Fruit fly (Drosophila melanogaster) whole organism, embryonic: ENCODE measurements around the gene Sse.

Experiments used
- B-H2 ChIP-seq: fragments of 200-800 bp; sonication (Bioruptor generic); optimal IDR thresholded peaks from 2 replicates; lab custom pipeline; 2018; ENCODE audit warnings: missing biosample characterization, mild to moderate bottlenecking, missing genetic modification characterization
- Blimp-1 ChIP-seq: fragments of 200-800 bp; sonication (Bioruptor generic); optimal IDR thresholded peaks from 3 replicates; lab custom pipeline; 2018; ENCODE audit warnings: missing biosample characterization, missing genetic modification characterization, mild to moderate bottlenecking, moderate library complexity, missing genetic modification reagents
- C15 ChIP-seq: fragments of 200-800 bp; sonication (Bioruptor generic); IDR thresholded peaks from 3 replicates; pipeline ENCODE4 v1.3.6; 2022; ENCODE audit warnings: missing biosample characterization, missing genetic modification characterization
- CG10147 ChIP-seq: fragments of 200-800 bp; sonication (Bioruptor generic); optimal IDR thresholded peaks from 2 replicates; lab custom pipeline; 2019; ENCODE audit warnings: missing biosample characterization, mild to moderate bottlenecking, missing genetic modification characterization, moderate library complexity
- CG11696 ChIP-seq: fragments of 200-800 bp; sonication (Bioruptor generic); IDR thresholded peaks from 2 replicates; pipeline ENCODE4 v1.3.6; 2022; ENCODE audit warnings: missing biosample characterization, missing genetic modification characterization
- CG12071 ChIP-seq: fragments of 200-800 bp; sonication (Bioruptor generic); optimal IDR thresholded peaks from 3 replicates; lab custom pipeline; 2018; ENCODE audit warnings: missing biosample characterization, mild to moderate bottlenecking, missing genetic modification characterization
- CG13894 ChIP-seq: fragments of 200-800 bp; sonication (Bioruptor generic); optimal IDR thresholded peaks from 3 replicates; lab custom pipeline; 2018; ENCODE audit warnings: missing biosample characterization, mild to moderate bottlenecking, missing genetic modification characterization, moderate library complexity
- CG15479 ChIP-seq: fragments of 200-800 bp; sonication (Bioruptor generic); optimal IDR thresholded peaks from 3 replicates; lab custom pipeline; 2019; ENCODE audit warnings: missing biosample characterization, mild to moderate bottlenecking, missing genetic modification characterization, moderate library complexity
- CG31441 ChIP-seq: fragments of 200-800 bp; sonication (Bioruptor generic); IDR thresholded peaks from 2 replicates; pipeline ENCODE4 v1.3.6; 2022; ENCODE audit warnings: missing biosample characterization, missing genetic modification characterization
- CG4360 ChIP-seq: fragments of 200-800 bp; sonication (Bioruptor generic); IDR thresholded peaks from 2 replicates; pipeline ENCODE4 v1.3.6; 2022; ENCODE audit warnings: missing biosample characterization, missing genetic modification characterization
- CG5245 ChIP-seq: fragments of 200-800 bp; sonication (Bioruptor generic); optimal IDR thresholded peaks from 3 replicates; lab custom pipeline; 2016; ENCODE audit warnings: missing biosample characterization, missing genetic modification characterization
- CG6791 ChIP-seq: fragments of 200-800 bp; sonication (Bioruptor generic); IDR thresholded peaks from 3 replicates; pipeline ENCODE4 v1.3.6; 2022; ENCODE audit warnings: missing biosample characterization, missing genetic modification characterization; ENCODE audit not compliant: partially characterized antibody
- CG7271 ChIP-seq: fragments of 200-800 bp; sonication (Bioruptor generic); optimal IDR thresholded peaks from 2 replicates; lab custom pipeline; 2018; ENCODE audit warnings: missing biosample characterization, mild to moderate bottlenecking, missing genetic modification characterization, moderate library complexity
- D ChIP-seq, 2 experiments: fragments of 200-800 bp in 1 of 2; fragments of >200 bp in 1 of 2; sonication (Bioruptor generic) in 1 of 2; optimal IDR thresholded peaks; 2 replicates in 1 of 2; 3 replicates in 1 of 2; lab custom pipeline; 2017; ENCODE audit warnings: mild to moderate bottlenecking in 1 of 2, missing biosample characterization in 1 of 2, missing genetic modification characterization in 1 of 2, missing genetic modification reagents in 1 of 2
- Deaf1 ChIP-seq: fragments of 200-800 bp; optimal IDR thresholded peaks from 3 replicates; lab custom pipeline; 2019; ENCODE audit warnings: missing biosample characterization, mild to moderate bottlenecking, missing genetic modification characterization, moderate library complexity
- Dip3 ChIP-seq: fragments of 200-800 bp; sonication (Bioruptor generic); optimal IDR thresholded peaks from 3 replicates; lab custom pipeline; 2016; ENCODE audit warnings: missing biosample characterization, missing genetic modification characterization
- Fer2 ChIP-seq: fragments of 200-800 bp; sonication (Bioruptor generic); optimal IDR thresholded peaks from 2 replicates; lab custom pipeline; 2018; ENCODE audit warnings: missing biosample characterization, mild to moderate bottlenecking, missing genetic modification characterization, moderate library complexity
- MESR4 ChIP-seq: fragments of 200-800 bp; sonication (Bioruptor generic); optimal IDR thresholded peaks from 2 replicates; lab custom pipeline; 2018; ENCODE audit warnings: missing biosample characterization, mild to moderate bottlenecking, missing genetic modification characterization, moderate library complexity
- Ravus ChIP-seq: fragments of 200-800 bp; sonication (Bioruptor generic); IDR thresholded peaks from 2 replicates; pipeline ENCODE4 v1.3.6; 2022; ENCODE audit warnings: missing biosample characterization, missing genetic modification characterization
- Rfx ChIP-seq: fragments of 200-800 bp; sonication (Bioruptor generic); IDR thresholded peaks from 2 replicates; pipeline ENCODE4 v1.3.6; 2022; ENCODE audit warnings: missing biosample characterization, missing genetic modification characterization
- Sox100B ChIP-seq: fragments of 200-800 bp; sonication (Bioruptor generic); optimal IDR thresholded peaks from 3 replicates; lab custom pipeline; 2018; ENCODE audit warnings: missing biosample characterization, mild to moderate bottlenecking, missing genetic modification characterization
- ara ChIP-seq: fragments of 200-800 bp; sonication (Bioruptor generic); IDR thresholded peaks from 2 replicates; pipeline ENCODE4 v1.3.6; 2022; ENCODE audit warnings: missing biosample characterization, missing genetic modification characterization
- bowl ChIP-seq: fragments of 200-800 bp; sonication (Bioruptor generic); IDR thresholded peaks from 2 replicates; pipeline ENCODE4 v1.3.6; 2022; ENCODE audit warnings: missing biosample characterization, missing genetic modification characterization
- cad ChIP-seq: fragments of >200 bp; optimal IDR thresholded peaks from 2 replicates; lab custom pipeline; 2017; ENCODE audit warnings: missing biosample characterization, missing genetic modification characterization
- chinmo ChIP-seq: fragments of 200-800 bp; sonication (Bioruptor generic); IDR thresholded peaks from 4 replicates; pipeline ENCODE4 v1.3.6; 2022; ENCODE audit warnings: missing biosample characterization, missing genetic modification characterization; ENCODE audit not compliant: partially characterized antibody
- chm ChIP-seq: fragments of 200-800 bp; sonication (Bioruptor generic); IDR thresholded peaks from 2 replicates; pipeline ENCODE4 v1.3.6; 2022; ENCODE audit warnings: missing biosample characterization, missing genetic modification characterization
- emc ChIP-seq: fragments of 200-800 bp; sonication (Bioruptor generic); optimal IDR thresholded peaks from 2 replicates; lab custom pipeline; 2016; ENCODE audit warnings: missing biosample characterization, missing genetic modification characterization
- h ChIP-seq: fragments of >200 bp; optimal IDR thresholded peaks from 2 replicates; lab custom pipeline; 2017
- kay ChIP-seq: fragments of 200-800 bp; sonication (Bioruptor generic); optimal IDR thresholded peaks from 2 replicates; lab custom pipeline; 2016; ENCODE audit warnings: missing biosample characterization, missing genetic modification characterization
- lbe ChIP-seq: fragments of 200-800 bp; sonication (Bioruptor generic); optimal IDR thresholded peaks from 2 replicates; lab custom pipeline; 2016; ENCODE audit warnings: missing biosample characterization, mild to moderate bottlenecking, missing genetic modification characterization
- luna ChIP-seq: fragments of 200-800 bp; sonication (Bioruptor generic); optimal IDR thresholded peaks from 2 replicates; lab custom pipeline; 2016; ENCODE audit warnings: missing biosample characterization, missing genetic modification characterization
- nmo ChIP-seq: fragments of 200-800 bp; sonication (Bioruptor generic); optimal IDR thresholded peaks from 2 replicates; lab custom pipeline; 2018; ENCODE audit warnings: missing biosample characterization, mild to moderate bottlenecking, missing genetic modification characterization, moderate library complexity
- psq ChIP-seq: fragments of 200-800 bp; sonication (Bioruptor generic); optimal IDR thresholded peaks from 2 replicates; lab custom pipeline; 2017; ENCODE audit warnings: missing biosample characterization, missing genetic modification characterization
- run ChIP-seq: fragments of 200-800 bp; sonication (Bioruptor generic); optimal IDR thresholded peaks from 3 replicates; lab custom pipeline; 2018; ENCODE audit warnings: missing biosample characterization, mild to moderate bottlenecking, missing genetic modification characterization
- sens ChIP-seq: fragments of 200-800 bp; sonication (Bioruptor generic); peaks from one replicate; lab custom pipeline; 2016; ENCODE audit warnings: missing biosample characterization, missing genetic modification characterization
- slp2 ChIP-seq: fragments of 200-800 bp; sonication (Bioruptor generic); optimal IDR thresholded peaks from 2 replicates; lab custom pipeline; 2016; ENCODE audit warnings: missing biosample characterization, missing genetic modification characterization
- stwl ChIP-seq: fragments of 200-800 bp; sonication (Bioruptor generic); optimal IDR thresholded peaks from 3 replicates; lab custom pipeline; 2018; ENCODE audit warnings: missing biosample characterization, mild to moderate bottlenecking, missing genetic modification characterization, moderate library complexity
- tll ChIP-seq, 2 experiments: fragments of 200-800 bp in 1 of 2; fragments of >200 bp in 1 of 2; sonication (Bioruptor generic) in 1 of 2; optimal IDR thresholded peaks; 2 replicates each; lab custom pipeline; 2017 to 2019; ENCODE audit warnings: missing biosample characterization in 2 of 2, missing genetic modification characterization in 2 of 2, mild to moderate bottlenecking in 1 of 2, moderate library complexity in 1 of 2
- twi ChIP-seq: fragments of 200-800 bp; optimal IDR thresholded peaks from 2 replicates; lab custom pipeline; 2019; ENCODE audit warnings: missing biosample characterization, mild to moderate bottlenecking, missing genetic modification characterization, moderate library complexity

The Sse gene

DNA sequence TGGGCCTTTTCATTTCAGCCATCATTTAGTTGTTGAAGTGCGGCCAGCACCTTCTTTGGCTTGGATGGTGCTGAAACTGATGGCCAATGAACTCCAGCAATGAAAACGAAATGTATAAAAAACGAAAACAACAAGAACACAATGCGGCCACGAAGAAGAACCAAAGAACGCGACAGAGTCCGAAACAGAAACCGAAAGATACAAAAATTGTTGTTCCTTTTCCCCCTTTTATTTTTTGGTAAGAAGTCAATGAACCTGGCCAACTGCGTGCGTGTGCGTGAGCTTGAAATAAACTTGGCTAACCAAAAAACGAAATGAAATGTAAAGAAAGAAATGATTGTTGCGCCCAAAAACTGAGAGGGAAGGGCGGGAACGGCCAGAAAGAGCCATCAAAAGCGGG is 34.2 kb downstream of the Sse start (continued):
- TF ChIP-seq bowl (GFP tag; lab: Robert Waterston, UW) (no peak), nmo (GFP tag; lab: Kevin White, UChicago) (no peak), chm (no peak), Rfx (GFP tag; lab: Robert Waterston, UW) (no peak), h (no peak), lbe (GFP tag; lab: Kevin White, UChicago) (peak; percentile 30), luna (GFP tag; lab: Kevin White, UChicago) (no peak), Fer2 (tag; lab: Kevin White, UChicago) (no peak), Deaf1 (tag; lab: Kevin White, UChicago) (peak; percentile 19), CG13894 (tag; lab: Kevin White, UChicago) (no peak), Ravus (GFP tag; lab: Robert Waterston, UW) (no peak), stwl (tag; lab: Kevin White, UChicago) (no peak), MESR4 (GFP tag; lab: Kevin White, UChicago) (no peak), psq (peak; percentile 23)

DNA sequence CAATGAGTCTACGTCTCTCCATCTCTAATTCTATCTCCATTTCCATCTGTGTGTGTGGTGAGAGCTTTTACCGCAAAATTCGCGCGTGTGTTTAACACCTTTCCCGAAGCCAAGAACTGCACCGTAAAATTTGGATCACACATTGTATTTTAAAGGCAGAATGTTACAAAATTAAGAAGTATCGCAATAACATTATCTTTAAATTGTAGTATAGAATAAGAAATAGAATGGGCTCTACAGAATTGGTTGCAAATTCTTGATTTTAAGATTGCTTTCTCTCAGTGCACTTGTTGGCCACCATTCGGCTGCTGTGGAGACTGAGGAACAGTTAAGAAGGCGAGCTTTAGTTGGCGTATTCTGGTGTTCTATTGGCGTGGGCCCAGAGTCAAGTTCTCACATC is 35.6 kb downstream of the Sse start:
- TF ChIP-seq Dip3 (peak; percentile 13), CG11696 (GFP tag; lab: Robert Waterston, UW) (no peak), Blimp-1 (GFP tag; lab: Kevin White, UChicago) (peak; percentile 26), Sox100B (GFP tag; lab: Kevin White, UChicago) (no peak)

DNA sequence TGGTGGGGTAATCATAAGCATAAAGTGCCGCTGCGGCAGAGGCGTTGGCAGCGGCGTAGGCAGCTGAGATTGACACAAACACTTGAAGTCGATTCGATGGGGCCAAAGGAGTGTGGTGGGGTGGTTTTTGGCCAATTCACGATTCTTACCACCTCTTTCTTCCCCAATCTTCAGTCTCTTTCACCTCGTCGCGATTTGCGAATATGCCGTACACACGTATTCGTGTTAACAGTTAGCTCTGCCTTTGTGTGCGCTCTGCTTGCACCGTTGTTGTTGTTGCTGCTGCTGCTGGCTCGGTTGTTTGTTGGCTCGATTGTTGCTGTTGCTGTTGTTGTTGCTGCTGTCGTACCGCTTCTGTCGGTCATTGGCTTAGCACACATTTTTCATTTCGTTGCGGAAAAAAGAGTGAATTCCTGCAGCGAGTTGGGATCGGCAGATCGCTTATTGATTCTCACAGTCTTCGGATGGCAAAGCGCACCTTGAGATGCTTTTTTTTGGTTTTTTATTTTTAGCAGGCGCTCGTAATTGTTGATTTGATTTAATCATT is 36.9 kb downstream of the Sse start:
- TF ChIP-seq C15 (GFP tag; lab: Robert Waterston, UW) (no peak), chinmo (0 out of 4 replicates have a peak, but pooled peaks have one; percentile 9), sens (GFP tag; lab: Kevin White, UChicago) (no peak), D (optimal IDR thresholded peaks at IDR 0.05; lab: Kevin White, UChicago) (peak; percentile 35), D (GFP tag; optimal IDR thresholded peaks at IDR 0.05; lab: Kevin White, UChicago) (no peak), CG4360 (peak; percentile 94)

DNA sequence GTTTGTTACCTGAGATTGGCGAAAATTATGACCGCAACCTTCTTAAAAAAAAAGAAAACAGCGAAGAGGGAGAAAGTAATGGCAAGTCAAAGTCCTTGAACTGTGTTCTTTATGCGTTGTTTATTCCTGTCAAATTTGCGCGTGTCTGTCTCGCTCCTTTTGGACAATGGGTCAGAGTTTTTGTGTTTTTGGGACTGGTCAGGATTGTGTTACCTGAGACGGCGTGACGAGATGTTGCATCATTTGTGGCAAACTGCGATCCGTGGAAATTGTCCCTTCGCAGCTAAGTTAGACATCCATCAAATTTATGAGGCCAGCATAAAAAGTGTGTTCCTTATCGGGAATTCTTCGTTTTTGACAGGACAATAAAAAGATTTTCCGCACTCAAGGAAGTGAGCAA is 38.8 kb downstream of the Sse start:
- TF ChIP-seq slp2 (GFP tag; lab: Kevin White, UChicago), result no peak
- peak in 1 of 2 experiments; percentile 55 for TF ChIP-seq tll (GFP tag; optimal IDR thresholded peaks at IDR 0.05; lab: Kevin White, UChicago)
- TF ChIP-seq CG31441 (GFP tag; lab: Robert Waterston, UW), result no peak
- TF ChIP-seq CG10147 (GFP tag; lab: Kevin White, UChicago), result no peak
- no peak for TF ChIP-seq B-H2
- TF ChIP-seq run (tag; lab: Kevin White, UChicago), result no peak
- peak; percentile 88 for TF ChIP-seq cad
- TF ChIP-seq CG12071 (GFP tag; lab: Kevin White, UChicago), result no peak
- TF ChIP-seq kay, result no peak
- TF ChIP-seq CG7271 (tag; lab: Kevin White, UChicago), result peak; percentile 19
- peak; percentile 85 for TF ChIP-seq CG15479 (GFP tag; lab: Kevin White, UChicago)
- no peak for TF ChIP-seq twi (tag; lab: Kevin White, UChicago)
- TF ChIP-seq emc (GFP tag; lab: Kevin White, UChicago), result no peak
- no peak for TF ChIP-seq ara (GFP tag; lab: Robert Waterston, UW)
- TF ChIP-seq CG5245 (GFP tag; lab: Kevin White, UChicago), result no peak
- TF ChIP-seq CG6791, result no peak
